Worm (Caenorhabditis elegans): Measurements from ENCODE around the gene ZK856.5.

ZK856.5 gene

ce11 chrV:10190081-10190556, at the start of gene ZK856.5:
Gene ZK856.5 (minus strand): TSS chrV:10190131.
- no peak for TF ChIP-seq fkh-10 (GFP tag; optimal IDR thresholded peaks at IDR 0.05)
- TF ChIP-seq T26A8.4 (GFP tag; IDR thresholded peaks at IDR 0.05): no peak
- TF ChIP-seq lin-38 (GFP tag; IDR thresholded peaks at IDR 0.05): no peak
- TF ChIP-seq rbr-2 (tag; optimal IDR thresholded peaks at IDR 0.05): no peak
- TF ChIP-seq nhr-28 (tag; optimal IDR thresholded peaks at IDR 0.05): peak; percentile 59
- TF ChIP-seq lir-3 (tag; optimal IDR thresholded peaks at IDR 0.05): no peak
- no peak for TF ChIP-seq daf-12 (tag; optimal IDR thresholded peaks at IDR 0.05)
- no peak for TF ChIP-seq daf-16 (GFP tag; optimal IDR thresholded peaks at IDR 0.05)
- peak; percentile 69 for TF ChIP-seq daf-16 (tag; optimal IDR thresholded peaks at IDR 0.05)
- peak; percentile 73 for TF ChIP-seq mxl-3 (GFP tag; optimal IDR thresholded peaks at IDR 0.05)
- peak in 1 of 2 experiments; percentile 37 for TF ChIP-seq mdl-1 (tag; optimal IDR thresholded peaks at IDR 0.05)
- TF ChIP-seq php-3 (GFP tag; IDR thresholded peaks at IDR 0.05): peak; percentile 95
- no peak for TF ChIP-seq Y75B8A.6 (GFP tag; IDR thresholded peaks at IDR 0.05)
- TF ChIP-seq hlh-11 (tag; optimal IDR thresholded peaks at IDR 0.05): peak; percentile 85
- TF ChIP-seq ceh-62 (tag; optimal IDR thresholded peaks at IDR 0.05): no peak
- TF ChIP-seq D1046.2 (GFP tag; IDR thresholded peaks at IDR 0.05): no peak
- no peak for TF ChIP-seq fos-1 (tag; optimal IDR thresholded peaks at IDR 0.05)
- no peak for TF ChIP-seq sdz-12 (GFP tag; optimal IDR thresholded peaks at IDR 0.05)
- peak; percentile 76 for TF ChIP-seq pqm-1 (tag; optimal IDR thresholded peaks at IDR 0.05)
- TF ChIP-seq lin-1 (GFP tag; IDR thresholded peaks at IDR 0.05): no peak
- peak; percentile 67 for TF ChIP-seq dve-1 (tag; optimal IDR thresholded peaks at IDR 0.05; ENCODE audit: insufficient read depth)
- no peak for TF ChIP-seq mes-2 (tag; optimal IDR thresholded peaks at IDR 0.05; ENCODE audit: poor library complexity, severe bottlenecking)
- TF ChIP-seq spr-1 (tag; optimal IDR thresholded peaks at IDR 0.05): no peak
- no peak for TF ChIP-seq nhr-77 (tag; optimal IDR thresholded peaks at IDR 0.05)
- no peak for TF ChIP-seq ceh-20 (GFP tag; IDR thresholded peaks at IDR 0.05)
- no peak for TF ChIP-seq tag-97 (GFP tag; IDR thresholded peaks at IDR 0.05)
- no peak for TF ChIP-seq skn-1 (tag; optimal IDR thresholded peaks at IDR 0.05)
- peak; percentile 3 for TF ChIP-seq nhr-48 (tag; optimal IDR thresholded peaks at IDR 0.05)
- TF ChIP-seq ZK546.5 (tag; optimal IDR thresholded peaks at IDR 0.05): no peak
- TF ChIP-seq nhr-102 (tag; optimal IDR thresholded peaks at IDR 0.05): no peak
- TF ChIP-seq ceh-44 (GFP tag; IDR thresholded peaks at IDR 0.05): no peak
- TF ChIP-seq nhr-6 (tag; optimal IDR thresholded peaks at IDR 0.05): no peak
- TF ChIP-seq tra-1 (GFP tag; IDR thresholded peaks at IDR 0.05): peak; percentile 34; the same call in 1 of the 2 replicates
- TF ChIP-seq R02D3.7 (tag; optimal IDR thresholded peaks at IDR 0.05): no peak
- no peak for TF ChIP-seq hmg-1.1 (GFP tag; IDR thresholded peaks at IDR 0.05)
- TF ChIP-seq hlh-30 (tag; optimal IDR thresholded peaks at IDR 0.05; ENCODE audit: insufficient read depth): peak; percentile 21
- no peak for TF ChIP-seq F10B5.3 (tag; optimal IDR thresholded peaks at IDR 0.05)
- no peak for TF ChIP-seq ama-1 (optimal IDR thresholded peaks at IDR 0.05)

DNA sequence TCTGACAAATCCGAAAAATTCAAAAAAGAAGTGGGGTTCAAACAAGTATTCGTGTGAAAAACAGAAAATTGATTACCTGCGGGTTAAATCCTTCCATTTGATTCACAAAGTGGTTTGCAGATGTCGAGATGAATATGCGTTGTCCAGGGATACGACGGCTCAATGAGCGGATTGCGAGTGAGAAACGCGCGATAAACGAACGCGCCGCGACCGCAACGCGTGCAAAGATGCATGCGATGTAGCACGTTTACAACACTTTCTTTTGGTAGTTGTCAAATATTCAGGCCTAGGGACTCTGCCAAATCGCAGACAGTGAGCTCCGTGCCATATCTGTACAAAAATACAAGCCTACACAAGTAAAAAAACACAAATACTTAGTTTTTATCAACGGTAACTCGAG, 48.7 kb upstream of the ZK856.5 start, which contains the start of gene fubl-1:
TSS of gene fubl-1 (minus strand) at position 202 of the 400 bp plus-strand sequence.
- peak; percentile 14 for TF ChIP-seq dpl-1 (GFP tag; optimal IDR thresholded peaks at IDR 0.05)
- peak; percentile 82 for TF ChIP-seq aha-1 (tag)
- TF ChIP-seq duxl-1 (tag; optimal IDR thresholded peaks at IDR 0.05; ENCODE audit: poor library complexity): no peak
- peak in 1 of 2 experiments; percentile 28 for TF ChIP-seq unc-62 (GFP tag; optimal IDR thresholded peaks at IDR 0.05 in 1 of 2)
- TF ChIP-seq unc-62 (tag; optimal IDR thresholded peaks at IDR 0.05): no peak
- TF ChIP-seq lsy-2 (tag; optimal IDR thresholded peaks at IDR 0.05): peak in 1 of 2 experiments; percentile 19
- TF ChIP-seq ama-1 (optimal IDR thresholded peaks at IDR 0.05): peak; percentile 75
- TF ChIP-seq Y48G9A.11 (GFP tag; IDR thresholded peaks at IDR 0.05): peak; percentile 40; the same call in 1 of the 2 replicates
- peak; percentile 39; the same call in 1 of the 2 replicates for TF ChIP-seq vab-7 (GFP tag; IDR thresholded peaks at IDR 0.05)
- TF ChIP-seq ceh-32 (tag; optimal IDR thresholded peaks at IDR 0.05; ENCODE audit: poor library complexity): no peak
- TF ChIP-seq lin-38 (GFP tag; IDR thresholded peaks at IDR 0.05): peak; percentile 70
- peak; percentile 56 for TF ChIP-seq mes-2 (tag; optimal IDR thresholded peaks at IDR 0.05; ENCODE audit: poor library complexity, severe bottlenecking)
- no peak for TF ChIP-seq F37D6.2 (tag; optimal IDR thresholded peaks at IDR 0.05)
- no peak for TF ChIP-seq lin-13 (GFP tag; optimal IDR thresholded peaks at IDR 0.05)

All from whole organism, L4 larva.